Fruit fly (Drosophila melanogaster) whole organism, embryonic: ENCODE measurements around the gene CenB1A.

Source experiments
- CG11723 ChIP-seq: fragments of 200-800 bp; sonication (Bioruptor generic); optimal IDR thresholded peaks from 2 replicates; lab custom pipeline; 2017; ENCODE audit warnings: missing biosample characterization, mild to moderate bottlenecking, missing genetic modification characterization
- CG31365 ChIP-seq: fragments of 200-800 bp; sonication (Bioruptor generic); optimal IDR thresholded peaks from 2 replicates; lab custom pipeline; 2018; ENCODE audit warnings: missing biosample characterization, mild to moderate bottlenecking, missing genetic modification characterization
- HHEX ChIP-seq: fragments of 200-800 bp; sonication (Bioruptor generic); optimal IDR thresholded peaks from 3 replicates; lab custom pipeline; 2017; ENCODE audit warnings: missing biosample characterization, mild to moderate bottlenecking, missing genetic modification characterization, missing genetic modification reagents
- Stat92E ChIP-seq, 3 experiments: fragments of >200 bp in 2 of 3; fragments of 200-800 bp in 1 of 3; sonication (Bioruptor generic) in 1 of 3; optimal IDR thresholded peaks; 2 replicates each; lab custom pipeline; 2017 to 2019; ENCODE audit warnings: missing biosample characterization in 3 of 3, missing genetic modification characterization in 3 of 3, mild to moderate bottlenecking in 1 of 3, moderate library complexity in 1 of 3

- TF ChIP-seq CG11723 (GFP tag; lab: Kevin White, UChicago) (no peak), CG31365 (tag; lab: Kevin White, UChicago) (no peak), Stat92E (GFP tag; optimal IDR thresholded peaks at IDR 0.05; lab: Kevin White, UChicago) (no peak), HHEX (no peak)
Measured at dm6 chr3R:23119873-23120272, 1.7 kb downstream of the CenB1A start.
